Fruit fly (Drosophila melanogaster) whole organism: ENCODE data around the gene CG3226.

ENCODE experiments used
- EcR ChIP-seq, 2 experiments: fragments of >200 bp; optimal IDR thresholded peaks; 2 replicates each; lab custom pipeline; 2017; ENCODE audit warnings: missing biosample characterization in 2 of 2, missing genetic modification characterization in 2 of 2, missing genetic modification reagents in 2 of 2
- usp ChIP-seq: fragments of >200 bp; optimal IDR thresholded peaks from 2 replicates; lab custom pipeline; 2017; ENCODE audit warnings: missing biosample characterization, missing genetic modification characterization, mixed read lengths

dm6 chrX:6681467-6681866, 27.4 kb upstream of the CG3226 start, which contains the start of gene Fum2:
- TF ChIP-seq usp (no peak), EcR (GFP tag; optimal IDR thresholded peaks at IDR 0.05; lab: Kevin White, UChicago) (no peak)
